Fruit fly (Drosophila melanogaster) whole organism, embryonic: Measurements from ENCODE around the gene Tsen34.

ENCODE experiments used
- Atf3 ChIP-seq: fragments of 200-800 bp; sonication (Bioruptor generic); optimal IDR thresholded peaks from 3 replicates; lab custom pipeline; 2016; ENCODE audit warnings: missing biosample characterization, missing genetic modification characterization
- B-H1 ChIP-seq: fragments of 200-800 bp; sonication (Bioruptor generic); IDR thresholded peaks from 3 replicates; pipeline ENCODE4 v1.3.6; 2022; ENCODE audit warnings: missing biosample characterization, missing genetic modification characterization
- CG1024 ChIP-seq: fragments of 200-800 bp; sonication (Bioruptor generic); IDR thresholded peaks from 2 replicates; pipeline ENCODE4 v1.3.6; 2022; ENCODE audit warnings: missing biosample characterization, missing genetic modification characterization
- CG11456 ChIP-seq: fragments of 200-800 bp; sonication (Bioruptor generic); IDR thresholded peaks from 3 replicates; pipeline ENCODE4 v1.3.6; 2022; ENCODE audit warnings: missing biosample characterization, missing genetic modification characterization
- CG11695 ChIP-seq: fragments of 200-800 bp; sonication (Bioruptor generic); IDR thresholded peaks from 3 replicates; pipeline ENCODE4 v1.3.6; 2022; ENCODE audit warnings: missing biosample characterization, missing genetic modification characterization
- CG12391 ChIP-seq: fragments of 200-800 bp; sonication (Bioruptor generic); optimal IDR thresholded peaks from 3 replicates; lab custom pipeline; 2018; ENCODE audit warnings: missing biosample characterization, mild to moderate bottlenecking, missing genetic modification characterization, moderate library complexity
- CG13424 ChIP-seq: fragments of 200-800 bp; sonication (Bioruptor generic); optimal IDR thresholded peaks from 2 replicates; lab custom pipeline; 2019; ENCODE audit warnings: missing biosample characterization, mild to moderate bottlenecking, missing genetic modification characterization, moderate library complexity
- CG13624 ChIP-seq: fragments of 200-800 bp; sonication (Bioruptor generic); optimal IDR thresholded peaks from 2 replicates; lab custom pipeline; 2016; ENCODE audit warnings: missing biosample characterization, missing genetic modification characterization
- CG13775 ChIP-seq: fragments of 200-800 bp; sonication (Bioruptor generic); optimal IDR thresholded peaks from 3 replicates; lab custom pipeline; 2017; ENCODE audit warnings: missing biosample characterization, mild to moderate bottlenecking, missing genetic modification characterization
- CG17328 ChIP-seq: fragments of 200-800 bp; sonication (Bioruptor generic); IDR thresholded peaks from 2 replicates; pipeline ENCODE4 v1.3.6; 2022; ENCODE audit warnings: missing biosample characterization, missing genetic modification characterization
- CG30431 ChIP-seq: fragments of 200-800 bp; sonication (Bioruptor generic); optimal IDR thresholded peaks from 2 replicates; lab custom pipeline; 2017; ENCODE audit warnings: missing biosample characterization, missing genetic modification characterization
- CG4328 ChIP-seq: fragments of 200-800 bp; sonication (Bioruptor generic); optimal IDR thresholded peaks from 3 replicates; lab custom pipeline; 2017; ENCODE audit warnings: missing biosample characterization, missing genetic modification reagents, missing genetic modification characterization
- CG4820 ChIP-seq: fragments of 200-800 bp; sonication (Bioruptor generic); optimal IDR thresholded peaks from 3 replicates; lab custom pipeline; 2016; ENCODE audit warnings: missing biosample characterization, missing genetic modification characterization
- CG6854 ChIP-seq: fragments of 200-800 bp; sonication (Bioruptor generic); optimal IDR thresholded peaks from 3 replicates; lab custom pipeline; 2017; ENCODE audit warnings: missing biosample characterization, mild to moderate bottlenecking, missing genetic modification characterization
- CG7372 ChIP-seq: fragments of 200-800 bp; sonication (Bioruptor generic); IDR thresholded peaks from 2 replicates; pipeline ENCODE4 v1.3.6; 2022; ENCODE audit warnings: missing biosample characterization, missing genetic modification characterization
- CG7745 ChIP-seq: fragments of 200-800 bp; sonication (Bioruptor generic); optimal IDR thresholded peaks from 2 replicates; lab custom pipeline; 2018; ENCODE audit warnings: missing biosample characterization, mild to moderate bottlenecking, missing genetic modification characterization, moderate library complexity
- CG7839 ChIP-seq: fragments of 200-800 bp; sonication (Bioruptor generic); optimal IDR thresholded peaks from 3 replicates; lab custom pipeline; 2018; ENCODE audit warnings: missing biosample characterization, mild to moderate bottlenecking, missing genetic modification characterization, moderate library complexity
- CG8944 ChIP-seq: fragments of 200-800 bp; sonication (Bioruptor generic); optimal IDR thresholded peaks from 3 replicates; lab custom pipeline; 2016; ENCODE audit warnings: missing biosample characterization, missing genetic modification characterization
- Dbx ChIP-seq: fragments of 200-800 bp; sonication (Bioruptor generic); IDR thresholded peaks from 3 replicates; pipeline ENCODE4 v1.3.6; 2022; ENCODE audit warnings: missing biosample characterization, missing genetic modification characterization
- Dp ChIP-seq: fragments of 200-800 bp; sonication (Bioruptor generic); optimal IDR thresholded peaks from 2 replicates; lab custom pipeline; 2018; ENCODE audit warnings: missing biosample characterization, mild to moderate bottlenecking, missing genetic modification characterization, moderate library complexity
- Ets65A ChIP-seq: fragments of 200-800 bp; sonication (Bioruptor generic); peaks from one replicate; lab custom pipeline; 2016; ENCODE audit warnings: missing biosample characterization, missing genetic modification characterization
- Jarid2 ChIP-seq: fragments of 200-800 bp; sonication (Bioruptor generic); optimal IDR thresholded peaks from 3 replicates; lab custom pipeline; 2017; ENCODE audit warnings: mild to moderate bottlenecking, missing biosample characterization, missing genetic modification reagents, missing genetic modification characterization
- Max ChIP-seq: fragments of 200-800 bp; sonication (Bioruptor generic); optimal IDR thresholded peaks from 2 replicates; lab custom pipeline; 2016; ENCODE audit warnings: missing biosample characterization, mild to moderate bottlenecking, missing genetic modification characterization
- Neu2 ChIP-seq: fragments of 200-800 bp; sonication (Bioruptor generic); optimal IDR thresholded peaks from 3 replicates; lab custom pipeline; 2016; ENCODE audit warnings: missing biosample characterization, missing genetic modification characterization, borderline replicate concordance
- NfI ChIP-seq: fragments of 200-800 bp; sonication (Bioruptor generic); optimal IDR thresholded peaks from 3 replicates; lab custom pipeline; 2018; ENCODE audit warnings: missing biosample characterization, mild to moderate bottlenecking, missing genetic modification characterization, moderate library complexity
- Ravus ChIP-seq: fragments of 200-800 bp; sonication (Bioruptor generic); IDR thresholded peaks from 2 replicates; pipeline ENCODE4 v1.3.6; 2022; ENCODE audit warnings: missing biosample characterization, missing genetic modification characterization
- Six4 ChIP-seq: fragments of 200-800 bp; sonication (Bioruptor generic); optimal IDR thresholded peaks from 2 replicates; lab custom pipeline; 2016; ENCODE audit warnings: missing biosample characterization, missing genetic modification characterization
- Trl ChIP-seq, 3 experiments: fragments of >200 bp in 2 of 3; fragments of 200-800 bp in 1 of 3; sonication (Bioruptor generic) in 1 of 3; optimal IDR thresholded peaks; 2 replicates in 1 of 3; 3 replicates in 2 of 3; lab custom pipeline; 2016 to 2017; ENCODE audit warnings: missing biosample characterization in 1 of 3, missing genetic modification characterization in 1 of 3
- Xbp1 ChIP-seq: fragments of 200-800 bp; sonication (Bioruptor generic); optimal IDR thresholded peaks from 3 replicates; lab custom pipeline; 2016; ENCODE audit warnings: missing biosample characterization, mild to moderate bottlenecking, missing genetic modification characterization
- ci ChIP-seq: fragments of 200-800 bp; sonication (Bioruptor generic); IDR thresholded peaks from 3 replicates; pipeline ENCODE4 v1.3.6; 2022; ENCODE audit warnings: missing biosample characterization, missing genetic modification characterization
- crol ChIP-seq: fragments of 200-800 bp; sonication (Bioruptor generic); IDR thresholded peaks from 2 replicates; pipeline ENCODE4 v1.3.6; 2022; ENCODE audit warnings: missing biosample characterization, missing genetic modification characterization
- gcm2 ChIP-seq: fragments of 200-800 bp; sonication (Bioruptor generic); optimal IDR thresholded peaks from 2 replicates; lab custom pipeline; 2016; ENCODE audit warnings: missing biosample characterization, missing genetic modification characterization
- gsb-n ChIP-seq: fragments of 200-800 bp; sonication (Bioruptor generic); optimal IDR thresholded peaks from 3 replicates; lab custom pipeline; 2018; ENCODE audit warnings: missing biosample characterization, mild to moderate bottlenecking, missing genetic modification characterization
- her ChIP-seq: fragments of 200-800 bp; sonication (Bioruptor generic); optimal IDR thresholded peaks from 2 replicates; lab custom pipeline; 2016; ENCODE audit warnings: missing biosample characterization, missing genetic modification characterization
- kah ChIP-seq: fragments of 200-800 bp; sonication (Bioruptor generic); optimal IDR thresholded peaks from 2 replicates; lab custom pipeline; 2018; ENCODE audit warnings: missing biosample characterization, mild to moderate bottlenecking, missing genetic modification characterization
- peb ChIP-seq: fragments of 200-800 bp; sonication (Bioruptor generic); IDR thresholded peaks from 2 replicates; pipeline ENCODE4 v1.3.6; 2022; ENCODE audit warnings: missing biosample characterization, missing genetic modification characterization
- sna ChIP-seq: fragments of 200-800 bp; sonication (Bioruptor generic); IDR thresholded peaks from 2 replicates; pipeline ENCODE4 v1.3.6; 2022; ENCODE audit warnings: missing biosample characterization, missing genetic modification characterization; ENCODE audit not compliant: partially characterized antibody
- ssp ChIP-seq: fragments of 200-800 bp; sonication (Bioruptor generic); IDR thresholded peaks from 2 replicates; pipeline ENCODE4 v1.3.6; 2022; ENCODE audit warnings: missing biosample characterization, missing genetic modification characterization
- stc ChIP-seq: fragments of 200-800 bp; sonication (Bioruptor generic); IDR thresholded peaks from 2 replicates; pipeline ENCODE4 v1.3.6; 2022; ENCODE audit warnings: missing biosample characterization, missing genetic modification characterization
- tgo ChIP-seq: fragments of 200-800 bp; sonication (Bioruptor generic); IDR thresholded peaks from 3 replicates; pipeline ENCODE4 v1.3.6; 2022; ENCODE audit warnings: missing biosample characterization, missing genetic modification characterization
- tx ChIP-seq: fragments of 200-800 bp; sonication (Bioruptor generic); optimal IDR thresholded peaks from 2 replicates; lab custom pipeline; 2016; ENCODE audit warnings: missing biosample characterization, missing genetic modification characterization
- usp ChIP-seq: fragments of >200 bp; optimal IDR thresholded peaks from 2 replicates; lab custom pipeline; 2017; ENCODE audit warnings: missing biosample characterization, missing genetic modification characterization
- wdn ChIP-seq: fragments of 200-800 bp; sonication (Bioruptor generic); IDR thresholded peaks from 2 replicates; pipeline ENCODE4 v1.3.6; 2022; ENCODE audit warnings: missing biosample characterization, missing genetic modification characterization

Tsen34 gene

dm6 chr3L:14790849-14791646 lies 29.4 kb upstream of the Tsen34 start (continued):
- TF ChIP-seq CG7839 (tag; lab: Kevin White, UChicago) (no peak), kah (GFP tag; lab: Kevin White, UChicago) (no peak), sna (no peak), crol (GFP tag; lab: Robert Waterston, UW) (peak; percentile 67), CG13624 (GFP tag; lab: Kevin White, UChicago) (no peak), Dbx (GFP tag; lab: Robert Waterston, UW) (no peak), CG13775 (no peak), CG12391 (tag; lab: Kevin White, UChicago) (no peak), B-H1 (GFP tag; lab: Robert Waterston, UW) (peak; percentile 18; the same call in 1 of the 3 replicates), Ets65A (no peak), Ravus (GFP tag; lab: Robert Waterston, UW) (no peak), CG17328 (GFP tag; lab: Robert Waterston, UW) (peak; percentile 16; the same call in 1 of the 2 replicates), gsb-n (no peak), ci (GFP tag; lab: Robert Waterston, UW) (0 out of 3 replicates have a peak, but pooled peaks have one; percentile 25), NfI (no peak), Max (no peak), CG6854 (GFP tag; lab: Kevin White, UChicago) (no peak), CG4328 (no peak), Trl (optimal IDR thresholded peaks at IDR 0.05; lab: Kevin White, UChicago) (no peak), Trl (GFP tag; optimal IDR thresholded peaks at IDR 0.05; lab: Kevin White, UChicago) (no peak), CG7372 (GFP tag; lab: Robert Waterston, UW) (no peak), Jarid2 (GFP tag; lab: Kevin White, UChicago) (no peak), tgo (GFP tag; lab: Robert Waterston, UW) (peak; percentile 32; the same call in 1 of the 3 replicates), tx (GFP tag; lab: Kevin White, UChicago) (no peak), Xbp1 (GFP tag; lab: Kevin White, UChicago) (no peak), CG30431 (no peak), CG13424 (tag; lab: Kevin White, UChicago) (no peak), CG8944 (no peak), Dp (GFP tag; lab: Kevin White, UChicago) (no peak), gcm2 (GFP tag; lab: Kevin White, UChicago) (no peak), Neu2 (no peak), usp (GFP tag; lab: Kevin White, UChicago) (no peak), Atf3 (no peak), CG4820 (GFP tag; lab: Kevin White, UChicago) (no peak), Six4 (GFP tag; lab: Kevin White, UChicago) (no peak), CG11695 (0 out of 3 replicates have a peak, but pooled peaks have one; percentile 14), peb (GFP tag; lab: Robert Waterston, UW) (no peak), CG7745 (tag; lab: Kevin White, UChicago) (no peak), CG11456 (GFP tag; lab: Robert Waterston, UW) (no peak), CG1024 (GFP tag; lab: Robert Waterston, UW) (no peak), ssp (GFP tag; lab: Robert Waterston, UW) (no peak), her (GFP tag; lab: Kevin White, UChicago) (no peak), wdn (GFP tag; lab: Robert Waterston, UW) (no peak), stc (GFP tag; lab: Robert Waterston, UW) (peak; percentile 48; the same call in 1 of the 2 replicates)
